Worm (Caenorhabditis elegans): ENCODE results near the gene fbxa-69.
"Not testable (repeated sequence)": the region's sequence is repeated elsewhere in the genome, so short reads cannot be mapped to it uniquely, and the experiment has no call there.

DNA sequence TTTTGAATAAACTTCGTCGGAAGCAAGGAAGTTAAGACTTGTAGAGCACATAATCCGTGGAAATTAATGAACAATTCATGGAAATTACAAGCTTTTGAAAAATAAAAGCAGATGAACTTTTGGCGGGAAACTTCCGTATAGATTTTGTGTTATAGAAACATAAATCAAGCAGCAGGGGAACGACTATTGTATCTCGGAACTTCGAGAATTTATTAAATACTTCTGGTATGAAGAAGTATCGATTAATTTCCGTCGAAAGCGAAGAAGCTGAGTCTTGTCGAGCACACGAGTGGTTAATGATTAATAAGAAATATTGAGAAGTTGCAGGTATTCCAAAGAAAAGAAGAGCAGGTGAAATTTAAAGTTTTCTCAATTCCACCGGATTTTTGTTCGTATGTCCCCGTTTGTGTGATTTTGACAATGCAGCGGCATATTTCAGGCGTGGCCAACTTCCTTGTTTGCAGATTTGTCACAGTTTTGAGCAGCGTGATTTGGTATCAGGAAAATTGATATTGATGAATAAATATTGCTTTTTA is 34.6 kb upstream of the fbxa-69 start, which contains the start of gene srh-147:
- not testable (repeated sequence) for TF ChIP-seq ces-1 (GFP tag; optimal IDR thresholded peaks at IDR 0.05); unc-62 (tag; optimal IDR thresholded peaks at IDR 0.05)
- peak in 1 of 2 experiments; percentile 48 for TF ChIP-seq unc-62 (GFP tag; optimal IDR thresholded peaks at IDR 0.05 in 1 of 2)
